Fruit fly (Drosophila melanogaster) whole organism, adult: ENCODE measurements around the gene CG11663.

Experiments used
- CG11617 ChIP-seq: fragments of 200-800 bp; sonication (Bioruptor generic); optimal IDR thresholded peaks from 2 replicates; lab custom pipeline; 2017; ENCODE audit warnings: mild to moderate bottlenecking, missing biosample characterization, missing genetic modification reagents, missing genetic modification characterization
- CG12768 ChIP-seq: fragments of 200-800 bp; sonication (Bioruptor generic); optimal IDR thresholded peaks from 2 replicates; lab custom pipeline; 2017; ENCODE audit warnings: missing biosample characterization, missing genetic modification characterization, mild to moderate bottlenecking, moderate library complexity, missing genetic modification reagents
- CG14711 ChIP-seq: fragments of 200-800 bp; sonication (Bioruptor generic); optimal IDR thresholded peaks from 2 replicates; lab custom pipeline; 2018; ENCODE audit warnings: missing biosample characterization, mild to moderate bottlenecking, missing genetic modification characterization, moderate library complexity
- CG1620 ChIP-seq: fragments of 200-800 bp; sonication (Bioruptor generic); optimal IDR thresholded peaks from 2 replicates; lab custom pipeline; 2016; ENCODE audit warnings: missing biosample characterization, missing genetic modification characterization
- CG33017 ChIP-seq: fragments of 200-800 bp; sonication (Bioruptor generic); optimal IDR thresholded peaks from 2 replicates; lab custom pipeline; 2018; ENCODE audit warnings: missing biosample characterization, mild to moderate bottlenecking, missing genetic modification characterization, moderate library complexity
- CG5204 ChIP-seq: fragments of 200-800 bp; sonication (Bioruptor generic); optimal IDR thresholded peaks from 2 replicates; lab custom pipeline; 2016; ENCODE audit warnings: missing biosample characterization, missing genetic modification characterization
- CG7045 ChIP-seq: fragments of 200-800 bp; sonication (Bioruptor generic); optimal IDR thresholded peaks from 2 replicates; lab custom pipeline; 2017; ENCODE audit warnings: missing biosample characterization, mild to moderate bottlenecking, missing genetic modification characterization
- CG7101 ChIP-seq: fragments of 200-800 bp; sonication (Bioruptor generic); optimal IDR thresholded peaks from 2 replicates; lab custom pipeline; 2018; ENCODE audit warnings: missing biosample characterization, mild to moderate bottlenecking, missing genetic modification characterization, moderate library complexity
- Clk ChIP-seq: fragments of 200-800 bp; sonication (Bioruptor generic); optimal IDR thresholded peaks from 2 replicates; lab custom pipeline; 2017; ENCODE audit warnings: missing biosample characterization, missing genetic modification characterization
- Crg-1 ChIP-seq: fragments of 200-800 bp; sonication (Bioruptor generic); optimal IDR thresholded peaks from 2 replicates; lab custom pipeline; 2016; ENCODE audit warnings: missing biosample characterization, missing genetic modification characterization
- Hr96 ChIP-seq: fragments of 200-800 bp; sonication (Bioruptor generic); optimal IDR thresholded peaks from 2 replicates; lab custom pipeline; 2016; ENCODE audit warnings: missing biosample characterization, missing genetic modification characterization
- Mnt ChIP-seq: fragments of 200-800 bp; sonication (Bioruptor generic); optimal IDR thresholded peaks from 2 replicates; lab custom pipeline; 2016; ENCODE audit warnings: missing biosample characterization, mild to moderate bottlenecking, missing genetic modification characterization
- bab1 ChIP-seq: fragments of 200-800 bp; sonication (Bioruptor generic); optimal IDR thresholded peaks from 3 replicates; lab custom pipeline; 2019; ENCODE audit warnings: missing biosample characterization, mild to moderate bottlenecking, missing genetic modification characterization, moderate library complexity
- cic ChIP-seq: fragments of 200-800 bp; sonication (Bioruptor generic); optimal IDR thresholded peaks from 2 replicates; lab custom pipeline; 2017; ENCODE audit warnings: missing biosample characterization, mild to moderate bottlenecking, missing genetic modification characterization, moderate library complexity
- cnc ChIP-seq, 2 experiments: fragments of >200 bp; optimal IDR thresholded peaks; 2 replicates each; lab custom pipeline; 2017
- kay ChIP-seq: fragments of 200-800 bp; sonication (Bioruptor generic); peaks from one replicate; lab custom pipeline; 2016; ENCODE audit warnings: missing biosample characterization, missing genetic modification characterization, borderline replicate concordance
- ovo ChIP-seq: fragments of 200-800 bp; sonication (Bioruptor generic); optimal IDR thresholded peaks from 2 replicates; lab custom pipeline; 2016; ENCODE audit warnings: missing biosample characterization, missing genetic modification characterization
- pad ChIP-seq: fragments of 200-800 bp; sonication (Bioruptor generic); optimal IDR thresholded peaks from 3 replicates; lab custom pipeline; 2017; ENCODE audit warnings: missing biosample characterization, missing genetic modification characterization, mild to moderate bottlenecking, moderate library complexity, missing genetic modification reagents
- tj ChIP-seq: fragments of 200-800 bp; sonication (Bioruptor generic); optimal IDR thresholded peaks from 3 replicates; lab custom pipeline; 2017; ENCODE audit warnings: missing biosample characterization, mild to moderate bottlenecking, missing genetic modification characterization, moderate library complexity
- toe ChIP-seq: fragments of 200-800 bp; sonication (Bioruptor generic); optimal IDR thresholded peaks from 2 replicates; lab custom pipeline; 2016; ENCODE audit warnings: missing biosample characterization, missing genetic modification characterization

Gene CG11663

DNA sequence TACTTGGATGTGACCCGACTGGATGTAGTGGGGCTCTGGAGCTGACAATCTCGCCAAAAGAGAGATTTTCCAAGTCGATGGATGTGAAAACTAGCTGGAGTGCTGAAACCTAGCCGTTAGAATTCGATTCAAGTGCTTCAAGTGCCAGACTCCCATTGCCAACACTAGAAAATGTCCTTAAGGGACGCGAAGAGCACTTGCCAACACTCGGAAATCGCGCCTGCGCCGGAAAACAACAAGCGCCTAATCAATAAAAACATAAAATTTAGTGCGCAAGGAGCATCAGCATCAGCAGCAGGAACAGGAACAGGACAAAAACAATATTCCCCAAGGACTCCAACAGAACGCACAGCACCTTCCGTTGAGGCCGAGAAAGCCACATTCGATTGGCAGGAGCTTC lies 38.6 kb downstream of the CG11663 start:
- TF ChIP-seq tj (GFP tag; lab: Kevin White, UChicago), result no peak
- TF ChIP-seq cnc (optimal IDR thresholded peaks at IDR 0.05; lab: Kevin White, UChicago), result no peak
- no peak for TF ChIP-seq bab1 (GFP tag; lab: Kevin White, UChicago)
- TF ChIP-seq Clk (GFP tag; lab: Kevin White, UChicago), result no peak
- TF ChIP-seq Crg-1 (GFP tag; lab: Kevin White, UChicago), result no peak
- TF ChIP-seq kay, result no peak
- TF ChIP-seq CG5204 (GFP tag; lab: Kevin White, UChicago), result no peak
- no peak for TF ChIP-seq toe (GFP tag; lab: Kevin White, UChicago)
- no peak for TF ChIP-seq CG11617 (GFP tag; lab: Kevin White, UChicago)
- TF ChIP-seq CG1620 (GFP tag; lab: Kevin White, UChicago), result no peak
- TF ChIP-seq cic, result no peak
- no peak for TF ChIP-seq Mnt (GFP tag; lab: Kevin White, UChicago)

DNA sequence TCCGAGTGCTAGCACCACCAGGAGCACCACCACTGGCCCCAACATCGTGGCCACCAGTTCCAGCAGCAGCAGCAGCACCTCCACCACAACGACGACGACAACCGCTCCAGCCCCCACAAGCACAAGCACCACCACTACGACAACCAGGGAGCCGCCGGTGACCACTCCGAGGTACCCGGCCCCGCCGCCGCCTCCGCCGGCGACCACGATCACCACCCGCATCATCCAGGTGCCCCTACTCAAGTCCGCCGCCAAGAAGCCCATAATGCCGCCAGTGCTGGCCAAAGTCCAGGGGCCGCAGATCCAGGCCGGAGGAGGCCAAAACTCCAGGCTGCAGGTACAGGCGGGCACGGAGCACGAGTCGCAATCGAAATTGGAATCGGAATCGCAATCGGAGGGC lies 39.7 kb downstream of the CG11663 start:
- no peak for TF ChIP-seq Clk (GFP tag; lab: Kevin White, UChicago)
- no peak for TF ChIP-seq CG33017
- TF ChIP-seq CG1620 (GFP tag; lab: Kevin White, UChicago), result no peak
- no peak for TF ChIP-seq tj (GFP tag; lab: Kevin White, UChicago)
- TF ChIP-seq CG7101 (tag; lab: Kevin White, UChicago), result no peak
- TF ChIP-seq cic, result no peak
- TF ChIP-seq CG12768 (GFP tag; lab: Kevin White, UChicago), result no peak
- TF ChIP-seq kay, result no peak
- no peak for TF ChIP-seq Hr96 (GFP tag; lab: Kevin White, UChicago)
- no peak for TF ChIP-seq ovo (GFP tag; lab: Kevin White, UChicago)
- TF ChIP-seq CG5204 (GFP tag; lab: Kevin White, UChicago), result no peak
- TF ChIP-seq CG14711 (tag; lab: Kevin White, UChicago), result no peak
- no peak for TF ChIP-seq bab1 (GFP tag; lab: Kevin White, UChicago)
- no peak for TF ChIP-seq pad (GFP tag; lab: Kevin White, UChicago)
- TF ChIP-seq Mnt (GFP tag; lab: Kevin White, UChicago), result no peak
- no peak for TF ChIP-seq cnc (optimal IDR thresholded peaks at IDR 0.05; lab: Kevin White, UChicago)
- no peak for TF ChIP-seq CG7045 (GFP tag; lab: Kevin White, UChicago)

dm6 chrX:935049-935900 lies 41.0 kb downstream of the CG11663 start, which contains the start of gene TRAM:
TRAM (plus strand) TSS chrX:935232.
- TF ChIP-seq CG5204 (GFP tag; lab: Kevin White, UChicago) (peak; percentile 95), Hr96 (GFP tag; lab: Kevin White, UChicago) (peak; percentile 98), CG1620 (GFP tag; lab: Kevin White, UChicago) (peak; percentile 97), CG12768 (GFP tag; lab: Kevin White, UChicago) (peak; percentile 95), CG33017 (peak; percentile 92), ovo (GFP tag; lab: Kevin White, UChicago) (peak; percentile 96), tj (GFP tag; lab: Kevin White, UChicago) (peak; percentile 93), Crg-1 (GFP tag; lab: Kevin White, UChicago) (peak; percentile 96), Mnt (GFP tag; lab: Kevin White, UChicago) (peak; percentile 94), CG7101 (tag; lab: Kevin White, UChicago) (peak; percentile 97), pad (GFP tag; lab: Kevin White, UChicago) (peak; percentile 91), bab1 (GFP tag; lab: Kevin White, UChicago) (peak; percentile 96), cic (peak; percentile 81), CG7045 (GFP tag; lab: Kevin White, UChicago) (peak; percentile 95), CG14711 (tag; lab: Kevin White, UChicago) (peak; percentile 92), cnc (optimal IDR thresholded peaks at IDR 0.05; lab: Kevin White, UChicago) (no peak), kay (no peak), toe (GFP tag; lab: Kevin White, UChicago) (peak; percentile 87), Clk (GFP tag; lab: Kevin White, UChicago) (peak; percentile 95), CG11617 (GFP tag; lab: Kevin White, UChicago) (peak; percentile 97)

dm6 chrX:935901-936207 lies 41.6 kb downstream of the CG11663 start:
- TF ChIP-seq tj (GFP tag; lab: Kevin White, UChicago), result no peak

DNA sequence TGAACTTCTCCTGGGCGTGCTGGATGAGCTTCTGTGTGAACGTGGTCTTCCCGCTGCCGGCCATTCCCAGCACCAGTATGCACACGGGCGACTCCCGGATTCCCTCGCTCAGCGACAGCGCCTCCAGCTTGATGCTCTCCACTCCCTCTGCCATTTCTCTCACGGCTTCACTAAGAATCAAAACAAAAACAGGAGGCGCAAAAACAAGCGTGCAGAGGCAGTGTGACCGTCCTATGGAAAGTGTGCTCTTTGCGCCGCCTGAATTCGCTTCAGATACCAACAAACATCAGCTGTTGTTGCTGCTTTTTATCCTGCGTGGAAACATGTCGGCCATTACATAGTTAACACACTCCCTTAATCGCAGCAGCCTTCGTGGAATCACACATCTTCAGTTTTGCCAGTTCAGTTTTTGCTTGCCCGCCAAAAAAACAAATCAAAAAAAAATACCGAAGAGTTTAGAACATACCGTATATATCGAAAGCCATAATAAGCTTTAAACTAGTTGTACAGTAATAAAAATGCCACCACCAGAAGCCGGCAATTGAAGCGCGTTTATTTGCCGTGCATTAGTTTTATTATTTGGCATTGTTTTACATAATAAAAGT lies 46.4 kb downstream of the CG11663 start, which contains the start of the genes CG3704 and mus81:
CG3704 (minus strand) TSS at position 226 of the 605 bp plus-strand sequence.
mus81 (plus strand) TSS at position 496 of the 605 bp plus-strand sequence.
- TF ChIP-seq cnc (optimal IDR thresholded peaks at IDR 0.05; lab: Kevin White, UChicago), result no peak
- TF ChIP-seq tj (GFP tag; lab: Kevin White, UChicago), result peak; percentile 21
- TF ChIP-seq CG33017, result no peak
- TF ChIP-seq CG11617 (GFP tag; lab: Kevin White, UChicago), result no peak
- TF ChIP-seq CG14711 (tag; lab: Kevin White, UChicago), result peak; percentile 5
- TF ChIP-seq CG7045 (GFP tag; lab: Kevin White, UChicago), result no peak
- no peak for TF ChIP-seq Clk (GFP tag; lab: Kevin White, UChicago)
- TF ChIP-seq cic, result no peak
- TF ChIP-seq Mnt (GFP tag; lab: Kevin White, UChicago), result peak; percentile 68
- no peak for TF ChIP-seq kay
- TF ChIP-seq CG12768 (GFP tag; lab: Kevin White, UChicago), result no peak
- peak; percentile 15 for TF ChIP-seq pad (GFP tag; lab: Kevin White, UChicago)
- no peak for TF ChIP-seq toe (GFP tag; lab: Kevin White, UChicago)
- TF ChIP-seq CG7101 (tag; lab: Kevin White, UChicago), result no peak
- TF ChIP-seq Crg-1 (GFP tag; lab: Kevin White, UChicago), result no peak
